Worm (Caenorhabditis elegans) whole organism, mixed stage, embryonic: ENCODE measurements around the gene hmit-1.3.

Experiments used
- M03D4.4 ChIP-seq: sonication (generic microtip); optimal IDR thresholded peaks from 2 replicates; lab custom pipeline; 2017; ENCODE audit warnings: mild to moderate bottlenecking, missing genetic modification characterization, missing compliant biosample characterization
- bed-3 ChIP-seq: fragments of 200-800 bp; sonication (Bioruptor generic); optimal IDR thresholded peaks from 3 replicates; lab custom pipeline; 2018; ENCODE audit warnings: mild to moderate bottlenecking, missing genetic modification characterization, moderate library complexity, missing compliant biosample characterization
- blmp-1 ChIP-seq: fragments of 150-350 bp; optimal IDR thresholded peaks from 2 replicates; lab custom pipeline; 2014; ENCODE audit warnings: missing biosample characterization, missing genetic modification characterization
- ceh-39 ChIP-seq: fragments of 150-350 bp; optimal IDR thresholded peaks from 2 replicates; lab custom pipeline; 2014; ENCODE audit warnings: missing biosample characterization, missing genetic modification characterization
- ceh-43 ChIP-seq: fragments of 200-800 bp; sonication (Bioruptor generic); optimal IDR thresholded peaks from 2 replicates; lab custom pipeline; 2018; ENCODE audit warnings: mild to moderate bottlenecking, missing genetic modification characterization, moderate library complexity, missing compliant biosample characterization
- ceh-83 ChIP-seq: fragments of 200-800 bp; sonication (Bioruptor generic); optimal IDR thresholded peaks from 2 replicates; lab custom pipeline; 2018; ENCODE audit warnings: mild to moderate bottlenecking, missing genetic modification characterization, missing compliant biosample characterization
- ces-1 ChIP-seq: fragments of 150-350 bp; optimal IDR thresholded peaks from 2 replicates; lab custom pipeline; 2014; ENCODE audit warnings: missing biosample characterization, missing genetic modification reagents, missing genetic modification characterization
- cnd-1 ChIP-seq: fragments of 200-800 bp; sonication (Bioruptor generic); optimal IDR thresholded peaks from 2 replicates; lab custom pipeline; 2018; ENCODE audit warnings: mild to moderate bottlenecking, missing genetic modification characterization, missing compliant biosample characterization
- drap-1 ChIP-seq: fragments of 200-800 bp; sonication (Bioruptor generic); optimal IDR thresholded peaks from 3 replicates; lab custom pipeline; 2018; ENCODE audit warnings: mild to moderate bottlenecking, missing genetic modification characterization, missing compliant biosample characterization
- elt-1 ChIP-seq: sonication (generic microtip); optimal IDR thresholded peaks from 2 replicates; lab custom pipeline; 2017; ENCODE audit warnings: missing genetic modification characterization, mild to moderate bottlenecking, missing compliant biosample characterization, antibody characterized with exemption, moderate library complexity, borderline replicate concordance; ENCODE audit not compliant: insufficient read depth
- flh-1 ChIP-seq: fragments of 200-800 bp; sonication (Bioruptor generic); optimal IDR thresholded peaks from 2 replicates; lab custom pipeline; 2018; ENCODE audit warnings: mild to moderate bottlenecking, missing genetic modification characterization, moderate library complexity, missing compliant biosample characterization
- ham-2 ChIP-seq: fragments of 200-800 bp; sonication (Bioruptor generic); optimal IDR thresholded peaks from 2 replicates; lab custom pipeline; 2018; ENCODE audit warnings: mild to moderate bottlenecking, missing genetic modification characterization, missing compliant biosample characterization
- hlh-1 ChIP-seq: fragments of 150-350 bp; optimal IDR thresholded peaks from 2 replicates; lab custom pipeline; 2014; ENCODE audit warnings: missing biosample characterization, missing genetic modification reagents, missing genetic modification characterization
- lin-13 ChIP-seq: fragments of 150-350 bp; optimal IDR thresholded peaks from 2 replicates; lab custom pipeline; 2014; ENCODE audit warnings: missing biosample characterization, missing genetic modification characterization
- lin-32 ChIP-seq: fragments of 200-800 bp; sonication (Bioruptor generic); optimal IDR thresholded peaks from 2 replicates; lab custom pipeline; 2018; ENCODE audit warnings: mild to moderate bottlenecking, missing genetic modification characterization, missing compliant biosample characterization
- lsy-2 ChIP-seq: fragments of 150-350 bp; optimal IDR thresholded peaks from 2 replicates; lab custom pipeline; 2014; ENCODE audit warnings: missing biosample characterization, missing genetic modification characterization
- mab-5 ChIP-seq: fragments of 150-350 bp; optimal IDR thresholded peaks from 2 replicates; lab custom pipeline; 2014; ENCODE audit warnings: missing biosample characterization, missing genetic modification characterization
- mep-1 ChIP-seq: fragments of 150-350 bp; optimal IDR thresholded peaks from 2 replicates; lab custom pipeline; 2017; ENCODE audit warnings: missing biosample characterization, missing genetic modification reagents, missing genetic modification characterization, inconsistent platforms
- mls-2 ChIP-seq: sonication (generic microtip); optimal IDR thresholded peaks from 2 replicates; lab custom pipeline; 2016; ENCODE audit warnings: mild to moderate bottlenecking, missing genetic modification characterization, moderate library complexity, missing compliant biosample characterization
- nhr-12 ChIP-seq: fragments of 150-350 bp; optimal IDR thresholded peaks from 2 replicates; lab custom pipeline; 2014; ENCODE audit warnings: missing biosample characterization, missing genetic modification characterization
- nhr-2 ChIP-seq: fragments of 150-350 bp; optimal IDR thresholded peaks from 2 replicates; lab custom pipeline; 2014; ENCODE audit warnings: missing biosample characterization, missing genetic modification characterization
- nhr-237 ChIP-seq: fragments of 150-350 bp; optimal IDR thresholded peaks from 2 replicates; lab custom pipeline; 2014; ENCODE audit warnings: missing biosample characterization, missing genetic modification characterization
- nhr-28 ChIP-seq: fragments of 150-350 bp; optimal IDR thresholded peaks from 2 replicates; lab custom pipeline; 2014; ENCODE audit warnings: missing biosample characterization, missing genetic modification characterization
- nhr-76 ChIP-seq: sonication (generic microtip); optimal IDR thresholded peaks from 2 replicates; lab custom pipeline; 2017; ENCODE audit warnings: missing biosample characterization, missing genetic modification characterization
- pha-4 ChIP-seq: fragments of 150-350 bp; optimal IDR thresholded peaks from 2 replicates; lab custom pipeline; 2018; ENCODE audit warnings: missing biosample characterization, missing genetic modification reagents, missing genetic modification characterization
- sem-2 ChIP-seq: fragments of 200-800 bp; sonication (Bioruptor generic); optimal IDR thresholded peaks from 2 replicates; lab custom pipeline; 2018; ENCODE audit warnings: mild to moderate bottlenecking, missing genetic modification characterization, missing compliant biosample characterization
- snpc-4 ChIP-seq: fragments of 150-350 bp; optimal IDR thresholded peaks from 2 replicates; lab custom pipeline; 2014; ENCODE audit warnings: missing biosample characterization, missing genetic modification characterization
- sptf-1 ChIP-seq: sonication (generic microtip); optimal IDR thresholded peaks from 2 replicates; lab custom pipeline; 2017; ENCODE audit warnings: mild to moderate bottlenecking, missing genetic modification characterization, moderate library complexity, missing compliant biosample characterization
- tbx-8 ChIP-seq: fragments of 200-800 bp; sonication (Bioruptor generic); optimal IDR thresholded peaks from 2 replicates; lab custom pipeline; 2018; ENCODE audit warnings: mild to moderate bottlenecking, missing genetic modification characterization, moderate library complexity, missing compliant biosample characterization
- unc-120 ChIP-seq: sonication (generic microtip); optimal IDR thresholded peaks from 2 replicates; lab custom pipeline; 2017; ENCODE audit warnings: missing genetic modification characterization, missing compliant biosample characterization; ENCODE audit not compliant: poor library complexity, severe bottlenecking
- unc-39 ChIP-seq: fragments of 150-350 bp; optimal IDR thresholded peaks from 2 replicates; lab custom pipeline; 2014; ENCODE audit warnings: missing biosample characterization, missing genetic modification characterization
- unc-62 ChIP-seq: fragments of 150-350 bp; optimal IDR thresholded peaks from 2 replicates; lab custom pipeline; 2014; ENCODE audit warnings: missing biosample characterization, missing genetic modification reagents, missing genetic modification characterization
- zip-8 ChIP-seq: fragments of 150-350 bp; optimal IDR thresholded peaks from 2 replicates; lab custom pipeline; 2014; ENCODE audit warnings: missing biosample characterization, missing genetic modification characterization

The hmit-1.3 gene

DNA sequence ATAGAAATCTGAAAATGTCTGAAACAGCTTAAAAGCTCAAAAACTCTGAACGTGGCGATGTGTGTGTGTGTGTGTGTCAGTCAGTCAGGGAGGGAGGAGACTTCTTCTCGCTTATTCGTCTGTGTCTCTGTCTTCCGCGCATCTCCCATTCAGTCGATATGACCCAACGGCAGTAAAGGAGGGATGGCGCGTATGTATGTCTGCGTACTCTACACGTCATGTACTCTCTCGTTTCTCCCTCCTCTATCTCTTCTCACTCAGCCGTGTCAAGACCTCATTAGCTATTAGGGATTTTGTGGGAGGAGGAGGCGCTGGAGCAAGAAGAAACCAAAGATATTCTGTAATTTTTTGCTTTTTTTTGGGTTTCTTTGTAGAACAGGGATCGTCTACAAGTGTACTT lies 12.6 kb upstream of the hmit-1.3 start:
- TF ChIP-seq pha-4 (tag; lab: Kevin White, UChicago): peak; percentile 59
- no peak for TF ChIP-seq snpc-4
- TF ChIP-seq nhr-2 (tag; lab: Kevin White, UChicago): peak; percentile 53
- TF ChIP-seq M03D4.4 (tag; lab: Kevin White, UChicago): no peak
- peak; percentile 64 for TF ChIP-seq ceh-39
- peak; percentile 72 for TF ChIP-seq ham-2
- peak; percentile 62 for TF ChIP-seq unc-62 (GFP tag; lab: Kevin White, UChicago)
- TF ChIP-seq flh-1 (GFP tag; lab: Kevin White, UChicago): no peak
- TF ChIP-seq lsy-2: no peak
- no peak for TF ChIP-seq cnd-1 (tag; lab: Kevin White, UChicago)
- no peak for TF ChIP-seq zip-8 (tag; lab: Kevin White, UChicago)
- TF ChIP-seq tbx-8 (GFP tag; lab: Kevin White, UChicago): peak; percentile 2
- no peak for TF ChIP-seq elt-1 (tag; lab: Kevin White, UChicago)
- TF ChIP-seq mep-1 (tag; lab: Kevin White, UChicago): peak; percentile 92
- TF ChIP-seq lin-13 (tag; lab: Kevin White, UChicago): peak; percentile 36
- TF ChIP-seq blmp-1 (tag; lab: Kevin White, UChicago): no peak
- no peak for TF ChIP-seq nhr-12 (tag; lab: Kevin White, UChicago)
- TF ChIP-seq nhr-237 (tag; lab: Kevin White, UChicago): peak; percentile 17
- TF ChIP-seq ces-1 (GFP tag; lab: Kevin White, UChicago): peak; percentile 89
- peak; percentile 33 for TF ChIP-seq hlh-1 (tag; lab: Kevin White, UChicago)
- TF ChIP-seq unc-120 (tag; lab: Kevin White, UChicago): peak; percentile 94
- no peak for TF ChIP-seq bed-3 (GFP tag; lab: Kevin White, UChicago)

DNA sequence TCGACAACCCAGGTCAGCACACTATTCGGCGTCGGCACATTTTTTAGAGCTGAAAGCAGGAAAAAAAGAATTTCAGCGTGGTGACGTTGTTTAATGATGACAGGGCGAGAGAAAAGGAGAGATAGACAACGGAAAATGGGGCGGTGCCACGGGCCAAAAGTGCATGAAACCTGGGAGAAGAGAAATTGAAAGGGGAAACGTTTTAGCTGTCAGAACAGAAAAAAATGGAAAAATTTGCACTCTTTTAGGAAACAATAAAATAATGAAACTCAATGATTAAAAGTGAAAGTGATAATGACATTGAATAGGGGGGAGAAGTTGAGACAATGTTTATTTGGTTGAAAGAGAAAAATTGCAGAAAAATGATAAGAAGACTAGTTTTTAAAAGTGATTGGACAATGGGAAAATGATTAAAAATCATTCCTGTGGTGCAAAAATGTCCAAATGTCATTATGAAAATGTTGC lies 10.4 kb upstream of the hmit-1.3 start, which contains the start of gene pitp-1:
Gene pitp-1, minus strand, starts transcription at position 51 of the 465 bp plus-strand sequence.
- TF ChIP-seq pha-4 (tag; lab: Kevin White, UChicago) (no peak), drap-1 (no peak), nhr-28 (tag; lab: Kevin White, UChicago) (no peak), mep-1 (tag; lab: Kevin White, UChicago) (no peak), sem-2 (no peak), unc-62 (GFP tag; lab: Kevin White, UChicago) (no peak), nhr-12 (tag; lab: Kevin White, UChicago) (no peak), sptf-1 (tag; lab: Kevin White, UChicago) (no peak), nhr-2 (tag; lab: Kevin White, UChicago) (no peak), snpc-4 (no peak), zip-8 (tag; lab: Kevin White, UChicago) (no peak), tbx-8 (GFP tag; lab: Kevin White, UChicago) (no peak), blmp-1 (tag; lab: Kevin White, UChicago) (no peak), unc-39 (tag; lab: Kevin White, UChicago) (no peak), ham-2 (no peak), nhr-237 (tag; lab: Kevin White, UChicago) (no peak), lsy-2 (no peak), elt-1 (tag; lab: Kevin White, UChicago) (no peak), unc-120 (tag; lab: Kevin White, UChicago) (no peak)

DNA sequence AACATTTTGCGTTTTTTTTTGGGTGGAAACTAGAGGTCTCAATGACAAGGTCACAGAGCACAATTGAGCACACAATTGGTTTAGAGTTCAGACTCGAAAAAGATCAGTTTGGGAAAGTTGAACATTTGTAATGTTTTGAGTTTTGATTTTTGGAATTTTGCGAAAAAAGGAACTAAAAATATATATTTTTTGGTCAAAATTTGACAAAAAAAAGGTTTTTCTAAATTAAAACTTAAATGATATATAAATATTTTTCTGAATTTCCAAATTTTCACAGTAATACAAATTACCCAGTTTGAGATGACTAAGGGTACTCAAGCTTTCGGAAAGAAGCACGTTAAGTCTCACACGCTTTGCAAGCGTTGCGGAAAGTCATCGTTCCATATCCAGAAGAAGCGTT lies 8.9 kb upstream of the hmit-1.3 start, which contains the start of gene rpl-37:
Gene rpl-37, plus strand, starts transcription at position 301 of the 400 bp plus-strand sequence.
- TF ChIP-seq ceh-83 (GFP tag; lab: Kevin White, UChicago) (no peak), sptf-1 (tag; lab: Kevin White, UChicago) (no peak), cnd-1 (tag; lab: Kevin White, UChicago) (no peak), lin-13 (tag; lab: Kevin White, UChicago) (no peak), unc-62 (GFP tag; lab: Kevin White, UChicago) (no peak), sem-2 (no peak), nhr-28 (tag; lab: Kevin White, UChicago) (no peak), mab-5 (tag; lab: Kevin White, UChicago) (no peak), ham-2 (no peak), mep-1 (tag; lab: Kevin White, UChicago) (no peak), blmp-1 (tag; lab: Kevin White, UChicago) (no peak), drap-1 (no peak), elt-1 (tag; lab: Kevin White, UChicago) (no peak)

DNA sequence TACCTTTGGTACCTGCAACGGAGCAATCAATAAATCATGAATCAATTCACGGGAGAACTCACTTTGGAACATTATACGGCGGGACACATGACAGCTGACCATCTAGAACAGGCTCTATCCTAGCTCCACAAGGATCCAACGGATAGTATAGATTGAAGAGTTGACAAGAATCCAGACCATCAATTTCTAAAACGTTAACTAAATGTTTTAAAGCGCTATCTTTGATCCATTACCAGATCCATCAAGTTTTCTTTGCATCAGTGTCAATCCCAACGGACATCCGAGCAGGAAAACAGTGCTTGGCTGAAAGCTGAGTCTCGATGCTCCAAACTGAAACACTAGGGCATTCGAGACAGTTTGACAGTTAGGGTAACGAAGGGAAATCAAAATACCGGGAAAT lies 4.0 kb upstream of the hmit-1.3 start:
- TF ChIP-seq elt-1 (tag; lab: Kevin White, UChicago): no peak
- no peak for TF ChIP-seq blmp-1 (tag; lab: Kevin White, UChicago)
- TF ChIP-seq M03D4.4 (tag; lab: Kevin White, UChicago): no peak
- no peak for TF ChIP-seq nhr-76
- TF ChIP-seq ces-1 (GFP tag; lab: Kevin White, UChicago): no peak
- no peak for TF ChIP-seq cnd-1 (tag; lab: Kevin White, UChicago)
- no peak for TF ChIP-seq mep-1 (tag; lab: Kevin White, UChicago)
- TF ChIP-seq unc-120 (tag; lab: Kevin White, UChicago): no peak
- no peak for TF ChIP-seq ceh-43 (GFP tag; lab: Kevin White, UChicago)
- TF ChIP-seq unc-39 (tag; lab: Kevin White, UChicago): no peak
- no peak for TF ChIP-seq lin-32 (GFP tag; lab: Kevin White, UChicago)
- no peak for TF ChIP-seq pha-4 (tag; lab: Kevin White, UChicago)
- TF ChIP-seq mab-5 (tag; lab: Kevin White, UChicago): no peak
- no peak for TF ChIP-seq drap-1
- TF ChIP-seq lin-13 (tag; lab: Kevin White, UChicago): no peak
- no peak for TF ChIP-seq mls-2 (tag; lab: Kevin White, UChicago)
- no peak for TF ChIP-seq tbx-8 (GFP tag; lab: Kevin White, UChicago)
- TF ChIP-seq snpc-4: no peak
